Fruit fly (Drosophila melanogaster): ENCODE results near the gene CG13898.

Gene CG13898

dm6 chr3L:754612-755011, 49.2 kb downstream of the CG13898 start:
- peak in 1 of 2 experiments; percentile 7 for TF ChIP-seq EcR (GFP tag; optimal IDR thresholded peaks at IDR 0.05)
- no peak for TF ChIP-seq pan (optimal IDR thresholded peaks at IDR 0.05)

dm6 chr3L:753568-754156, 50.2 kb downstream of the CG13898 start:
- TF ChIP-seq Dll (optimal IDR thresholded peaks at IDR 0.05): no peak
- TF ChIP-seq EcR (GFP tag; optimal IDR thresholded peaks at IDR 0.05): no peak
- no peak for TF ChIP-seq CG8478 (optimal IDR thresholded peaks at IDR 0.05)
- TF ChIP-seq usp (GFP tag; optimal IDR thresholded peaks at IDR 0.05): no peak
- TF ChIP-seq psq (optimal IDR thresholded peaks at IDR 0.05): no peak
- no peak for TF ChIP-seq pan (optimal IDR thresholded peaks at IDR 0.05)

Measured in whole organism.